Fruit fly (Drosophila melanogaster): ENCODE results near the gene CG5916.

- no peak for TF ChIP-seq CG8478 (optimal IDR thresholded peaks at IDR 0.05)
- no peak for TF ChIP-seq CTCF (optimal IDR thresholded peaks at IDR 0.05)
Observed at dm6 chr3R:16128471-16128870, 18.4 kb upstream of the CG5916 start.
